Worm (Caenorhabditis elegans) whole organism, L4/young adult: Measurements from ENCODE around the gene Y42A5A.1.

Experiments used
- W03F9.2 ChIP-seq: fragments of 150-350 bp; optimal IDR thresholded peaks from 2 replicates; lab custom pipeline; 2014; ENCODE audit warnings: missing biosample characterization, missing genetic modification characterization
- dao-5 ChIP-seq: sonication (generic microtip); optimal IDR thresholded peaks from 2 replicates; lab custom pipeline; 2016; ENCODE audit warnings: missing genotype, missing genetic modification characterization, moderate library complexity, missing compliant biosample characterization
- him-1 ChIP-seq: sonication (generic microtip); optimal IDR thresholded peaks from 2 replicates; lab custom pipeline; 2016; ENCODE audit warnings: missing genotype, missing genetic modification reagents, missing genetic modification characterization, missing compliant biosample characterization

DNA sequence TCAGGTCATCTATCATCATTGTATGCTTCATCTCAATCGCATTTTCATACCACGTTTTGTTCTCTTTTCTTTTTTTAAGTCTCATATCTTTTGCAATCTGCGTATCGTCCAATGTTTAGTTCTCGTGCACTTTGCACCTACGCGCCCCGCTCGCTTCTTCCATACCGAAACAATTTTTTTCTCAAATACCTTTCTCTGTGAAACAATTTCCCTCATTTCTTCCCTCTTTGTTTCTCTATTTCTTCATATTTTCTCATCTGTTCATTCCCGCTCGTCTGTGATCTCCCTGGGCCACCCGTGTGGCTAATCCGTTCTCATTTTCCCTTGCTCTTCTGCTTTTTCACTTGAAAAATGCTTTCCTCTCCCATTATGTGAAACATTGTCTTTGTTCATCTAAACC lies 52.6 kb downstream of the Y42A5A.1 start:
- no peak for TF ChIP-seq him-1 (tag; lab: Kevin White, UChicago)
- no peak for TF ChIP-seq W03F9.2 (tag; lab: Kevin White, UChicago)
- no peak for TF ChIP-seq dao-5 (tag; lab: Kevin White, UChicago)
